Worm (Caenorhabditis elegans) whole organism, L4 larva: ENCODE measurements around the gene F54C9.11.

Source experiments
- lin-39 ChIP-seq: fragments of 150-350 bp; optimal IDR thresholded peaks from 2 replicates; lab custom pipeline; 2014; ENCODE audit warnings: missing biosample characterization, missing genetic modification reagents, missing genetic modification characterization
- nhr-10 ChIP-seq: fragments of 150-350 bp; optimal IDR thresholded peaks from 2 replicates; lab custom pipeline; 2014; ENCODE audit warnings: missing biosample characterization, missing genetic modification characterization
- tra-1 ChIP-seq: fragments of 200-800 bp; sonication (Bioruptor generic); IDR thresholded peaks from 2 replicates; pipeline ENCODE4 v1.3.6; 2022; ENCODE audit warnings: missing genetic modification reagents, missing genetic modification characterization, missing compliant biosample characterization
- ztf-11 ChIP-seq: fragments of 150-350 bp; optimal IDR thresholded peaks from 2 replicates; lab custom pipeline; 2014; ENCODE audit warnings: missing biosample characterization, missing genetic modification characterization

DNA sequence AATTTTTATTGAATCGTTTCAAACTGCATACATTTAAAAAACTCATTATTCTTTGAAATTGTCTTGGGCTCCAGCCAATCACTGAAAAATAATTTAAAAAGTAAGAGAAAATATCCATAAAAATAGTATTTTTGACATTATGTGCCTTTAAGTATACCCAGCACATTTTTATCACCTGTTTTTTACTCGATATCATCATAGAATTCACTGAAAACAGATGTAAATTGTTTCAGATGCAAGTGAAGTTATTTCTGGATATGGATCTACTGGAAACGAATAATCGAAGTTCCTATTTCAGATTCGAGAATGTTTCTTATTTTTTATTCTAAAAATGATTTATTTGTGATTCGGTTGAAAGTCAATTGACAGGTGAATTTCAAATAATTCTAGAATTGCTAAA, 30.3 kb downstream of the F54C9.11 start:
- TF ChIP-seq tra-1 (GFP tag; lab: Robert Waterston, UW) (no peak), ztf-11 (no peak), lin-39 (no peak), nhr-10 (tag; lab: Kevin White, UChicago) (no peak)
